Fruit fly (Drosophila melanogaster) whole organism, embryonic: ENCODE results near the gene CG14326.

ENCODE experiments used
- Abd-B ChIP-seq: fragments of 200-800 bp; sonication (Bioruptor generic); optimal IDR thresholded peaks from 2 replicates; lab custom pipeline; 2018; ENCODE audit warnings: missing biosample characterization, mild to moderate bottlenecking, missing genetic modification characterization, moderate library complexity
- CG1024 ChIP-seq: fragments of 200-800 bp; sonication (Bioruptor generic); IDR thresholded peaks from 2 replicates; pipeline ENCODE4 v1.3.6; 2022; ENCODE audit warnings: missing biosample characterization, missing genetic modification characterization
- CG10274 ChIP-seq: fragments of 200-800 bp; sonication (Bioruptor generic); optimal IDR thresholded peaks from 3 replicates; lab custom pipeline; 2017; ENCODE audit warnings: missing biosample characterization, mild to moderate bottlenecking, missing genetic modification characterization
- CG10462 ChIP-seq: fragments of 200-800 bp; sonication (Bioruptor generic); optimal IDR thresholded peaks from 2 replicates; lab custom pipeline; 2016; ENCODE audit warnings: missing biosample characterization, missing genetic modification characterization
- CG11398 ChIP-seq: fragments of 200-800 bp; sonication (Bioruptor generic); optimal IDR thresholded peaks from 2 replicates; lab custom pipeline; 2016; ENCODE audit warnings: missing biosample characterization, missing genetic modification characterization
- CG11504 ChIP-seq: fragments of 200-800 bp; sonication (Bioruptor generic); optimal IDR thresholded peaks from 3 replicates; lab custom pipeline; 2019; ENCODE audit warnings: missing biosample characterization, mild to moderate bottlenecking, missing genetic modification characterization, moderate library complexity
- CG11560 ChIP-seq: fragments of 200-800 bp; sonication (Bioruptor generic); IDR thresholded peaks from 3 replicates; pipeline ENCODE4 v1.3.6; 2022; ENCODE audit warnings: missing biosample characterization, missing genetic modification characterization
- CG12104 ChIP-seq: fragments of 200-800 bp; sonication (Bioruptor generic); optimal IDR thresholded peaks from 3 replicates; lab custom pipeline; 2016; ENCODE audit warnings: missing biosample characterization, missing genetic modification characterization
- CG12299 ChIP-seq: fragments of 200-800 bp; sonication (Bioruptor generic); optimal IDR thresholded peaks from 2 replicates; lab custom pipeline; 2018; ENCODE audit warnings: missing biosample characterization, mild to moderate bottlenecking, missing genetic modification characterization
- CG13287 ChIP-seq: fragments of 200-800 bp; sonication (Bioruptor generic); IDR thresholded peaks from 2 replicates; pipeline ENCODE4 v1.3.6; 2022; ENCODE audit warnings: missing biosample characterization, missing genetic modification characterization; ENCODE audit not compliant: partially characterized antibody
- CG13894 ChIP-seq: fragments of 200-800 bp; sonication (Bioruptor generic); optimal IDR thresholded peaks from 3 replicates; lab custom pipeline; 2018; ENCODE audit warnings: missing biosample characterization, mild to moderate bottlenecking, missing genetic modification characterization, moderate library complexity
- CG16813 ChIP-seq: fragments of 200-800 bp; sonication (Bioruptor generic); IDR thresholded peaks from 3 replicates; pipeline ENCODE4 v1.3.6; 2022; ENCODE audit warnings: missing biosample characterization, missing genetic modification characterization; ENCODE audit not compliant: partially characterized antibody
- CG16863 ChIP-seq: fragments of 200-800 bp; sonication (Bioruptor generic); optimal IDR thresholded peaks from 3 replicates; lab custom pipeline; 2016; ENCODE audit warnings: missing biosample characterization, missing genetic modification characterization
- CG17328 ChIP-seq: fragments of 200-800 bp; sonication (Bioruptor generic); IDR thresholded peaks from 2 replicates; pipeline ENCODE4 v1.3.6; 2022; ENCODE audit warnings: missing biosample characterization, missing genetic modification characterization
- CG17912 ChIP-seq: fragments of 200-800 bp; sonication (Bioruptor generic); optimal IDR thresholded peaks from 2 replicates; lab custom pipeline; 2018; ENCODE audit warnings: missing biosample characterization, mild to moderate bottlenecking, missing genetic modification characterization
- CG2889 ChIP-seq: fragments of 200-800 bp; sonication (Bioruptor generic); IDR thresholded peaks from 3 replicates; pipeline ENCODE4 v1.3.6; 2022; ENCODE audit warnings: missing biosample characterization, missing genetic modification characterization
- CG30403 ChIP-seq: fragments of 200-800 bp; sonication (Bioruptor generic); optimal IDR thresholded peaks from 3 replicates; lab custom pipeline; 2016; ENCODE audit warnings: missing biosample characterization, missing genetic modification characterization
- CG31224 ChIP-seq: fragments of 200-800 bp; sonication (Bioruptor generic); IDR thresholded peaks from 2 replicates; pipeline ENCODE4 v1.3.6; 2022; ENCODE audit warnings: missing biosample characterization, missing genetic modification characterization
- CG31365 ChIP-seq: fragments of 200-800 bp; sonication (Bioruptor generic); optimal IDR thresholded peaks from 2 replicates; lab custom pipeline; 2018; ENCODE audit warnings: missing biosample characterization, mild to moderate bottlenecking, missing genetic modification characterization
- CG33213 ChIP-seq: fragments of 200-800 bp; sonication (Bioruptor generic); optimal IDR thresholded peaks from 3 replicates; lab custom pipeline; 2016; ENCODE audit warnings: missing biosample characterization, missing genetic modification characterization
- CG34376 ChIP-seq: fragments of 200-800 bp; sonication (Bioruptor generic); optimal IDR thresholded peaks from 2 replicates; lab custom pipeline; 2018; ENCODE audit warnings: missing biosample characterization, mild to moderate bottlenecking, missing genetic modification characterization
- CG7928 ChIP-seq: fragments of 200-800 bp; sonication (Bioruptor generic); optimal IDR thresholded peaks from 2 replicates; lab custom pipeline; 2017; ENCODE audit warnings: missing biosample characterization, mild to moderate bottlenecking, missing genetic modification characterization
- CG8281 ChIP-seq: fragments of 200-800 bp; sonication (Bioruptor generic); optimal IDR thresholded peaks from 2 replicates; lab custom pipeline; 2018; ENCODE audit warnings: missing biosample characterization, mild to moderate bottlenecking, missing genetic modification characterization, moderate library complexity
- CG8359 ChIP-seq: fragments of 200-800 bp; sonication (Bioruptor generic); optimal IDR thresholded peaks from 2 replicates; lab custom pipeline; 2017; ENCODE audit warnings: missing biosample characterization, mild to moderate bottlenecking, missing genetic modification characterization, borderline replicate concordance
- CG9817 ChIP-seq: fragments of 200-800 bp; sonication (Bioruptor generic); optimal IDR thresholded peaks from 2 replicates; lab custom pipeline; 2018; ENCODE audit warnings: missing biosample characterization, mild to moderate bottlenecking, missing genetic modification characterization, moderate library complexity
- CHES-1-like ChIP-seq: fragments of 200-800 bp; sonication (Bioruptor generic); optimal IDR thresholded peaks from 2 replicates; lab custom pipeline; 2016; ENCODE audit warnings: missing biosample characterization, missing genetic modification characterization
- D19B ChIP-seq: fragments of 200-800 bp; sonication (Bioruptor generic); optimal IDR thresholded peaks from 2 replicates; lab custom pipeline; 2017; ENCODE audit warnings: missing biosample characterization, mild to moderate bottlenecking, missing genetic modification characterization
- Dbx ChIP-seq: fragments of 200-800 bp; sonication (Bioruptor generic); IDR thresholded peaks from 3 replicates; pipeline ENCODE4 v1.3.6; 2022; ENCODE audit warnings: missing biosample characterization, missing genetic modification characterization
- Dfd ChIP-seq, 2 experiments: fragments of >200 bp; optimal IDR thresholded peaks; 2 replicates each; lab custom pipeline; 2017; ENCODE audit warnings: missing biosample characterization in 2 of 2, missing genetic modification characterization in 2 of 2
- Hmx ChIP-seq: fragments of 200-800 bp; sonication (Bioruptor generic); optimal IDR thresholded peaks from 2 replicates; lab custom pipeline; 2016; ENCODE audit warnings: missing biosample characterization, missing genetic modification characterization
- Meics ChIP-seq: fragments of 200-800 bp; sonication (Bioruptor generic); optimal IDR thresholded peaks from 2 replicates; lab custom pipeline; 2017; ENCODE audit warnings: missing biosample characterization, mild to moderate bottlenecking, missing genetic modification characterization
- NFAT ChIP-seq: fragments of 200-800 bp; sonication (Bioruptor generic); IDR thresholded peaks from 2 replicates; pipeline ENCODE4 v1.3.6; 2022; ENCODE audit warnings: missing biosample characterization, missing genetic modification characterization
- Nf-YB ChIP-seq: fragments of 200-800 bp; sonication (Bioruptor generic); optimal IDR thresholded peaks from 3 replicates; lab custom pipeline; 2019; ENCODE audit warnings: missing biosample characterization, mild to moderate bottlenecking, missing genetic modification characterization, moderate library complexity
- Oaz ChIP-seq: fragments of 200-800 bp; sonication (Bioruptor generic); IDR thresholded peaks from 2 replicates; pipeline ENCODE4 v1.3.6; 2022; ENCODE audit warnings: missing biosample characterization, missing genetic modification characterization
- ac ChIP-seq: fragments of 200-800 bp; sonication (Bioruptor generic); optimal IDR thresholded peaks from 3 replicates; lab custom pipeline; 2017; ENCODE audit warnings: missing biosample characterization, mild to moderate bottlenecking, missing genetic modification characterization
- br ChIP-seq: fragments of >200 bp; optimal IDR thresholded peaks from 2 replicates; lab custom pipeline; 2017
- emc ChIP-seq: fragments of 200-800 bp; sonication (Bioruptor generic); optimal IDR thresholded peaks from 2 replicates; lab custom pipeline; 2016; ENCODE audit warnings: missing biosample characterization, missing genetic modification characterization
- eyg ChIP-seq: fragments of 200-800 bp; sonication (Bioruptor generic); optimal IDR thresholded peaks from 3 replicates; lab custom pipeline; 2016; ENCODE audit warnings: missing biosample characterization, missing genetic modification characterization
- fd64A ChIP-seq: fragments of 200-800 bp; sonication (Bioruptor generic); optimal IDR thresholded peaks from 3 replicates; lab custom pipeline; 2018; ENCODE audit warnings: missing biosample characterization, mild to moderate bottlenecking, missing genetic modification characterization
- fru ChIP-seq: fragments of >200 bp; optimal IDR thresholded peaks from 2 replicates; lab custom pipeline; 2017
- gsb ChIP-seq: fragments of 200-800 bp; sonication (Bioruptor generic); IDR thresholded peaks from 2 replicates; pipeline ENCODE4 v1.3.6; 2022; ENCODE audit warnings: missing biosample characterization, missing genetic modification characterization
- lab ChIP-seq: fragments of 200-800 bp; sonication (Bioruptor generic); optimal IDR thresholded peaks from 3 replicates; lab custom pipeline; 2017; ENCODE audit warnings: missing biosample characterization, missing genetic modification characterization, mild to moderate bottlenecking, moderate library complexity, missing genetic modification reagents
- mam ChIP-seq: fragments of 200-800 bp; sonication (Bioruptor generic); optimal IDR thresholded peaks from 3 replicates; lab custom pipeline; 2016; ENCODE audit warnings: missing biosample characterization, missing genetic modification characterization
- nerfin-1 ChIP-seq: fragments of 200-800 bp; sonication (Bioruptor generic); optimal IDR thresholded peaks from 3 replicates; lab custom pipeline; 2019; ENCODE audit warnings: missing biosample characterization, mild to moderate bottlenecking, missing genetic modification characterization, moderate library complexity
- onecut ChIP-seq: fragments of 200-800 bp; sonication (Bioruptor generic); IDR thresholded peaks from 2 replicates; pipeline ENCODE4 v1.3.6; 2022; ENCODE audit warnings: missing biosample characterization, missing genetic modification characterization
- org-1 ChIP-seq: fragments of 200-800 bp; sonication (Bioruptor generic); optimal IDR thresholded peaks from 2 replicates; lab custom pipeline; 2017; ENCODE audit warnings: missing biosample characterization, missing genetic modification characterization
- pros ChIP-seq: fragments of 200-800 bp; sonication (Bioruptor generic); optimal IDR thresholded peaks from 3 replicates; lab custom pipeline; 2019; ENCODE audit warnings: missing biosample characterization, mild to moderate bottlenecking, missing genetic modification characterization, moderate library complexity
- rib ChIP-seq: fragments of 200-800 bp; sonication (Bioruptor generic); IDR thresholded peaks from 2 replicates; pipeline ENCODE4 v1.3.6; 2022; ENCODE audit warnings: missing biosample characterization, missing genetic modification characterization
- slbo ChIP-seq: fragments of 200-800 bp; sonication (Bioruptor generic); IDR thresholded peaks from 2 replicates; pipeline ENCODE4 v1.3.6; 2022; ENCODE audit warnings: missing biosample characterization, missing genetic modification characterization
- stwl ChIP-seq: fragments of 200-800 bp; sonication (Bioruptor generic); optimal IDR thresholded peaks from 3 replicates; lab custom pipeline; 2018; ENCODE audit warnings: missing biosample characterization, mild to moderate bottlenecking, missing genetic modification characterization, moderate library complexity
- tio ChIP-seq: fragments of 200-800 bp; sonication (Bioruptor generic); optimal IDR thresholded peaks from 2 replicates; lab custom pipeline; 2017; ENCODE audit warnings: missing biosample characterization, missing genetic modification characterization, inconsistent platforms
- ttk ChIP-seq: fragments of 200-800 bp; sonication (Bioruptor generic); IDR thresholded peaks from 2 replicates; pipeline ENCODE4 v2.1.2; 2022; ENCODE audit warnings: missing biosample characterization, missing genetic modification characterization
- vnd ChIP-seq: fragments of 200-800 bp; sonication (Bioruptor generic); IDR thresholded peaks from 3 replicates; pipeline ENCODE4 v1.3.6; 2022; ENCODE audit warnings: missing biosample characterization, missing genetic modification characterization; ENCODE audit not compliant: partially characterized antibody

CG14326 gene

dm6 chr3R:17603717-17604116 lies 15.2 kb upstream of the CG14326 start (continued):
- no peak for TF ChIP-seq fd64A
- no peak for TF ChIP-seq CG11560 (tag; lab: Robert Waterston, UW)
- no peak for TF ChIP-seq Dfd (GFP tag; optimal IDR thresholded peaks at IDR 0.05; lab: Kevin White, UChicago)
- peak; percentile 11; the same call in 1 of the 3 replicates for TF ChIP-seq CG16813 (GFP tag; lab: Robert Waterston, UW)
- no peak for TF ChIP-seq CG11504
- TF ChIP-seq nerfin-1 (tag; lab: Kevin White, UChicago): peak; percentile 94
- TF ChIP-seq CG30403 (GFP tag; lab: Kevin White, UChicago): no peak
- TF ChIP-seq org-1 (GFP tag; lab: Kevin White, UChicago): no peak
- TF ChIP-seq tio (GFP tag; lab: Kevin White, UChicago): no peak
- peak; percentile 98 for TF ChIP-seq CG31224 (GFP tag; lab: Robert Waterston, UW)
- TF ChIP-seq CG17328 (GFP tag; lab: Robert Waterston, UW): no peak
- TF ChIP-seq CG8359 (GFP tag; lab: Kevin White, UChicago): no peak
- TF ChIP-seq CG2889: no peak
- no peak for TF ChIP-seq vnd (GFP tag; lab: Robert Waterston, UW)
- TF ChIP-seq CHES-1-like (GFP tag; lab: Kevin White, UChicago): no peak
- TF ChIP-seq ttk (GFP tag; lab: Robert Waterston, UW): peak; percentile 81
- TF ChIP-seq D19B (GFP tag; lab: Kevin White, UChicago): no peak
- no peak for TF ChIP-seq Dbx (GFP tag; lab: Robert Waterston, UW)
- no peak for TF ChIP-seq slbo (GFP tag; lab: Robert Waterston, UW)
- no peak for TF ChIP-seq onecut (GFP tag; lab: Robert Waterston, UW)
- no peak for TF ChIP-seq CG34376
- no peak for TF ChIP-seq eyg (GFP tag; lab: Kevin White, UChicago)
- TF ChIP-seq CG11398 (GFP tag; lab: Kevin White, UChicago): no peak
- TF ChIP-seq Meics: no peak
- no peak for TF ChIP-seq CG7928 (GFP tag; lab: Kevin White, UChicago)
- no peak for TF ChIP-seq stwl (tag; lab: Kevin White, UChicago)
- TF ChIP-seq rib (GFP tag; lab: Robert Waterston, UW): no peak
- no peak for TF ChIP-seq lab (GFP tag; lab: Kevin White, UChicago)
- no peak for TF ChIP-seq CG33213 (GFP tag; lab: Kevin White, UChicago)
- TF ChIP-seq CG12104 (GFP tag; lab: Kevin White, UChicago): no peak
- no peak for TF ChIP-seq Nf-YB (GFP tag; lab: Kevin White, UChicago)
- TF ChIP-seq Hmx: no peak
- no peak for TF ChIP-seq CG9817 (tag; lab: Kevin White, UChicago)
- TF ChIP-seq ac: no peak
- no peak for TF ChIP-seq fru
- TF ChIP-seq CG13894 (tag; lab: Kevin White, UChicago): no peak
- no peak for TF ChIP-seq emc (GFP tag; lab: Kevin White, UChicago)
- TF ChIP-seq Oaz (GFP tag; lab: Robert Waterston, UW): no peak
- TF ChIP-seq br (lab: Kevin White, UChicago): no peak
- no peak for TF ChIP-seq CG12299
- no peak for TF ChIP-seq CG10462 (GFP tag; lab: Kevin White, UChicago)
- no peak for TF ChIP-seq CG16863 (GFP tag; lab: Kevin White, UChicago)
- no peak for TF ChIP-seq CG8281
- TF ChIP-seq CG10274: no peak
- no peak for TF ChIP-seq gsb (GFP tag; lab: Robert Waterston, UW)
- TF ChIP-seq NFAT (GFP tag; lab: Robert Waterston, UW): no peak
- no peak for TF ChIP-seq Abd-B (GFP tag; lab: Kevin White, UChicago)
- peak; percentile 43 for TF ChIP-seq CG13287
- TF ChIP-seq CG31365 (tag; lab: Kevin White, UChicago): no peak
- TF ChIP-seq CG17912: no peak
- TF ChIP-seq pros (GFP tag; lab: Kevin White, UChicago): peak; percentile 100
- TF ChIP-seq mam (GFP tag; lab: Kevin White, UChicago): no peak
- TF ChIP-seq CG1024 (GFP tag; lab: Robert Waterston, UW): no peak
